Worm (Caenorhabditis elegans) whole organism, L4 larva: ENCODE data around the gene F48G7.8.
"Not testable (repeated sequence)": the region's sequence is repeated elsewhere in the genome, so short reads cannot be mapped to it uniquely, and the experiment has no call there.

Experiments
- F49E8.2 ChIP-seq: sonication (generic microtip); optimal IDR thresholded peaks from 2 replicates; lab custom pipeline; 2016; ENCODE audit warnings: missing compliant biosample characterization, mild to moderate bottlenecking, missing genetic modification characterization, borderline replicate concordance
- aly-2 ChIP-seq: sonication (generic microtip); optimal IDR thresholded peaks from 2 replicates; lab custom pipeline; 2018; ENCODE audit warnings: missing biosample characterization, missing genetic modification characterization
- daf-8 ChIP-seq: fragments of 200-800 bp; sonication (Bioruptor generic); IDR thresholded peaks from 2 replicates; pipeline ENCODE4 v1.3.6; 2022; ENCODE audit warnings: missing genetic modification characterization, missing compliant biosample characterization
- dmd-6 ChIP-seq: fragments of 200-800 bp; sonication (Bioruptor generic); IDR thresholded peaks from 2 replicates; pipeline ENCODE4 v1.3.6; 2022; ENCODE audit warnings: missing genetic modification reagents, missing genetic modification characterization, missing compliant biosample characterization
- fkh-10 ChIP-seq: fragments of 150-350 bp; optimal IDR thresholded peaks from 2 replicates; lab custom pipeline; 2014; ENCODE audit warnings: missing biosample characterization, missing genetic modification reagents, missing genetic modification characterization
- madf-9 ChIP-seq: fragments of 200-800 bp; sonication (Bioruptor generic); conservative IDR thresholded peaks from 2 replicates; pipeline ENCODE4 v1.3.6; 2022; ENCODE audit warnings: missing genetic modification reagents, missing genetic modification characterization, missing compliant biosample characterization
- mdl-1 ChIP-seq, 2 experiments: fragments of 150-350 bp in 1 of 2; sonication (generic microtip) in 1 of 2; optimal IDR thresholded peaks; 2 replicates each; lab custom pipeline; 2014 to 2017; ENCODE audit warnings: missing biosample characterization in 2 of 2, missing genetic modification characterization in 2 of 2
- nhr-28 ChIP-seq: fragments of 150-350 bp; optimal IDR thresholded peaks from 2 replicates; lab custom pipeline; 2014; ENCODE audit warnings: missing biosample characterization, missing genetic modification characterization
- sdz-12 ChIP-seq: fragments of 200-800 bp; sonication (Bioruptor generic); optimal IDR thresholded peaks from 2 replicates; lab custom pipeline; 2018; ENCODE audit warnings: mild to moderate bottlenecking, missing genetic modification characterization, missing compliant biosample characterization
- unc-39 ChIP-seq: sonication (generic microtip); optimal IDR thresholded peaks from 2 replicates; lab custom pipeline; 2017; ENCODE audit warnings: missing biosample characterization, missing genetic modification characterization
- unc-62 ChIP-seq, 3 experiments: fragments of 150-350 bp in 1 of 3; sonication (generic microtip); optimal IDR thresholded peaks in 2 of 3; peaks in 1 of 3; 1 replicate in 1 of 3; 2 replicates in 2 of 3; lab custom pipeline; 2014 to 2017; ENCODE audit warnings: missing biosample characterization in 3 of 3, missing genetic modification characterization in 3 of 3, missing genetic modification reagents in 3 of 3, missing genotype in 1 of 3
- zip-2 ChIP-seq: fragments of 150-350 bp; optimal IDR thresholded peaks from 2 replicates; lab custom pipeline; 2014; ENCODE audit warnings: missing biosample characterization, missing genetic modification characterization

DNA sequence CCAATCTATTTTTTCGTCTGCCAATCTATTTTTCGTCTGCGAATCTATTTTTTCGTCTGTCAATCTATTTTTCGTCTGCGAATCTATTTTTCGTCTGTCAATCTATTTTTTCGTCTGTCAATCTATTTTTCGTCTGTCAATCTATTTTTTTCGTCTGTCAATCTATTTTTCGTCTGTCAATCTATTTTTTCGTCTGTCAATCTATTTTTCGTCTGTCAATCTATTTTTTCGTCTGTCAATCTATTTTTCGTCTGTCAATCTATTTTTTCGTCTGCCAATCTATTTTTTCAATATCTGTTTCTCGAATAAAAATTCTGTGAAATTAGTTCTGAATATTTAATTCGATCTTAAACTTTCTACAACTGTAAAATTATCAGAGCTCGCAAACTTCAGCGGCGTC is 30.7 kb upstream of the F48G7.8 start:
- not testable (repeated sequence) for TF ChIP-seq mdl-1 (tag; optimal IDR thresholded peaks at IDR 0.05; lab: Kevin White, UChicago); F49E8.2; daf-8 (GFP tag; lab: Robert Waterston, UW); fkh-10; unc-62 (GFP tag; optimal IDR thresholded peaks at IDR 0.05 in 1 of 2; lab: Kevin White, UChicago); unc-62 (tag; optimal IDR thresholded peaks at IDR 0.05; lab: Kevin White, UChicago); sdz-12; madf-9 (GFP tag; lab: Robert Waterston, UW); nhr-28; dmd-6; aly-2; unc-39 (tag; lab: Kevin White, UChicago); zip-2 (tag; lab: Kevin White, UChicago)
